In genomic region chrX:6795987-6796691, dm6 we compare ENCODE assay signal across 1 fruit fly cellular context.
TF ChIP-seq lines count a peak whose summit lies in the region.

No protein-coding gene starts in this region.

TF ChIP-seq in whole organism, embryonic, 481 proteins besides CTCF, POLR2A, EP300 and RAD21 (continued from another document and continues in another):
- TF ChIP-seq fd64A (GFP tag; optimal IDR thresholded peaks at IDR 0.05; lab: Kevin White, UChicago) (no peak), knrl (GFP tag; IDR thresholded peaks at IDR 0.05; lab: Robert Waterston, UW; ENCODE audit: partially characterized antibody) (no peak), Lim3 (GFP tag; IDR thresholded peaks at IDR 0.05; lab: Robert Waterston, UW) (no peak), unpg (GFP tag; optimal IDR thresholded peaks at IDR 0.05; lab: Kevin White, UChicago) (peak; percentile 19), CG14014 (GFP tag; IDR thresholded peaks at IDR 0.05; lab: Robert Waterston, UW) (0 out of 2 replicates have a peak, but pooled peaks have one; percentile 37), Atf6 (GFP tag; IDR thresholded peaks at IDR 0.05; lab: Robert Waterston, UW) (no peak), Hey (tag; optimal IDR thresholded peaks at IDR 0.05; lab: Kevin White, UChicago) (no peak), wdn (GFP tag; IDR thresholded peaks at IDR 0.05; lab: Robert Waterston, UW) (no peak), ERR (GFP tag; optimal IDR thresholded peaks at IDR 0.05; lab: Kevin White, UChicago) (no peak), CG4424 (GFP tag; optimal IDR thresholded peaks at IDR 0.05; lab: Kevin White, UChicago) (no peak), CG33557 (GFP tag; optimal IDR thresholded peaks at IDR 0.05; lab: Kevin White, UChicago) (no peak), odd (GFP tag; optimal IDR thresholded peaks at IDR 0.05; lab: Kevin White, UChicago) (no peak), HLHmδ (GFP tag; optimal IDR thresholded peaks at IDR 0.05; lab: Kevin White, UChicago) (no peak), Sry-δ (GFP tag; optimal IDR thresholded peaks at IDR 0.05; lab: Kevin White, UChicago) (no peak), Nf-YA (GFP tag; IDR thresholded peaks at IDR 0.05; lab: Robert Waterston, UW) (no peak), fd3F (GFP tag; optimal IDR thresholded peaks at IDR 0.05; lab: Kevin White, UChicago) (no peak), mld (GFP tag; IDR thresholded peaks at IDR 0.05; lab: Robert Waterston, UW; ENCODE audit: partially characterized antibody) (no peak), CG12744 (GFP tag; optimal IDR thresholded peaks at IDR 0.05; lab: Kevin White, UChicago) (no peak), kay (GFP tag; optimal IDR thresholded peaks at IDR 0.05; lab: Kevin White, UChicago) (no peak), org-1 (GFP tag; optimal IDR thresholded peaks at IDR 0.05; lab: Kevin White, UChicago) (peak; percentile 11), Gsc (GFP tag; IDR thresholded peaks at IDR 0.05; lab: Robert Waterston, UW) (no peak), CG12769 (tag; optimal IDR thresholded peaks at IDR 0.05; lab: Kevin White, UChicago) (peak; percentile 46), CG9797 (GFP tag; optimal IDR thresholded peaks at IDR 0.05; lab: Kevin White, UChicago) (no peak), CG32532 (GFP tag; IDR thresholded peaks at IDR 0.05; lab: Robert Waterston, UW) (no peak), seq (GFP tag; IDR thresholded peaks at IDR 0.05; lab: Robert Waterston, UW) (no peak), CG34224 (GFP tag; IDR thresholded peaks at IDR 0.05; lab: Robert Waterston, UW; ENCODE audit: partially characterized antibody) (no peak), CG5953 (GFP tag; IDR thresholded peaks at IDR 0.05; lab: Robert Waterston, UW) (no peak), CrebB (tag; optimal IDR thresholded peaks at IDR 0.05; lab: Kevin White, UChicago) (no peak), Ptx1 (GFP tag; IDR thresholded peaks at IDR 0.05; lab: Robert Waterston, UW) (0 out of 2 replicates have a peak, but pooled peaks have one; percentile 33), Jarid2 (GFP tag; optimal IDR thresholded peaks at IDR 0.05; lab: Kevin White, UChicago) (no peak), Xbp1 (GFP tag; optimal IDR thresholded peaks at IDR 0.05; lab: Kevin White, UChicago) (no peak), cad (GFP tag; optimal IDR thresholded peaks at IDR 0.05; lab: Kevin White, UChicago) (no peak), CG30403 (GFP tag; optimal IDR thresholded peaks at IDR 0.05; lab: Kevin White, UChicago) (peak; percentile 33), psq (GFP tag; optimal IDR thresholded peaks at IDR 0.05; lab: Kevin White, UChicago) (no peak), CG10543 (GFP tag; optimal IDR thresholded peaks at IDR 0.05; lab: Kevin White, UChicago) (no peak), gcm2 (GFP tag; optimal IDR thresholded peaks at IDR 0.05; lab: Kevin White, UChicago) (no peak), zen (tag; optimal IDR thresholded peaks at IDR 0.05; lab: Kevin White, UChicago) (no peak), CG11504 (tag; optimal IDR thresholded peaks at IDR 0.05; lab: Kevin White, UChicago) (peak; percentile 46), CG2712 (tag; optimal IDR thresholded peaks at IDR 0.05; lab: Kevin White, UChicago) (no peak), CG31388 (GFP tag; optimal IDR thresholded peaks at IDR 0.05; lab: Kevin White, UChicago) (no peak), CG15269 (tag; optimal IDR thresholded peaks at IDR 0.05; lab: Kevin White, UChicago) (peak; percentile 18), CG30431 (GFP tag; optimal IDR thresholded peaks at IDR 0.05; lab: Kevin White, UChicago) (no peak), scrt (GFP tag; optimal IDR thresholded peaks at IDR 0.05; lab: Kevin White, UChicago) (no peak), CG6813 (GFP tag; optimal IDR thresholded peaks at IDR 0.05; lab: Kevin White, UChicago) (no peak), bcd (GFP tag; optimal IDR thresholded peaks at IDR 0.05; lab: Kevin White, UChicago) (no peak), CG17361 (GFP tag; IDR thresholded peaks at IDR 0.05; lab: Robert Waterston, UW) (peak; percentile 62; the same call in 1 of the 3 replicates), exex (tag; optimal IDR thresholded peaks at IDR 0.05; lab: Kevin White, UChicago) (no peak), az2 (GFP tag; optimal IDR thresholded peaks at IDR 0.05; lab: Kevin White, UChicago) (peak; percentile 14), CG8290 (GFP tag; optimal IDR thresholded peaks at IDR 0.05; lab: Kevin White, UChicago) (no peak), CG8290 (tag; optimal IDR thresholded peaks at IDR 0.05; lab: Kevin White, UChicago) (no peak), Antp (GFP tag; optimal IDR thresholded peaks at IDR 0.05; lab: Kevin White, UChicago) (no peak), Opbp (GFP tag; IDR thresholded peaks at IDR 0.05; lab: Robert Waterston, UW; ENCODE audit: partially characterized antibody) (no peak), dysf (GFP tag; IDR thresholded peaks at IDR 0.05; lab: Robert Waterston, UW) (0 out of 3 replicates have a peak, but pooled peaks have one; percentile 39), pan (optimal IDR thresholded peaks at IDR 0.05; lab: Kevin White, UChicago) (no peak), pan (GFP tag; optimal IDR thresholded peaks at IDR 0.05 in 1 of 2, IDR thresholded peaks at IDR 0.05 in 1 of 2) (peak in 1 of 2 experiments; percentile 19), CG7987 (GFP tag; optimal IDR thresholded peaks at IDR 0.05; lab: Kevin White, UChicago) (no peak), sob (GFP tag; IDR thresholded peaks at IDR 0.05; lab: Robert Waterston, UW) (0 out of 2 replicates have a peak, but pooled peaks have one; percentile 47), sqz (GFP tag; optimal IDR thresholded peaks at IDR 0.05; lab: Kevin White, UChicago) (no peak), chn (GFP tag; optimal IDR thresholded peaks at IDR 0.05; lab: Kevin White, UChicago) (no peak), CG31365 (tag; optimal IDR thresholded peaks at IDR 0.05; lab: Kevin White, UChicago) (no peak), dmrt99B (tag; optimal IDR thresholded peaks at IDR 0.05; lab: Kevin White, UChicago) (peak; percentile 46), Spps (tag; optimal IDR thresholded peaks at IDR 0.05; lab: Kevin White, UChicago) (no peak), Hr78 (GFP tag; optimal IDR thresholded peaks at IDR 0.05; lab: Kevin White, UChicago) (peak in 1 of 2 experiments; percentile 30), sc (optimal IDR thresholded peaks at IDR 0.05; lab: Kevin White, UChicago) (no peak), sc (GFP tag; optimal IDR thresholded peaks at IDR 0.05; lab: Kevin White, UChicago) (no peak), vnd (GFP tag; IDR thresholded peaks at IDR 0.05; lab: Robert Waterston, UW; ENCODE audit: partially characterized antibody) (no peak), CG3407 (GFP tag; optimal IDR thresholded peaks at IDR 0.05; lab: Kevin White, UChicago) (no peak), CG6854 (GFP tag; optimal IDR thresholded peaks at IDR 0.05; lab: Kevin White, UChicago) (no peak), CG12659 (GFP tag; optimal IDR thresholded peaks at IDR 0.05; lab: Kevin White, UChicago) (no peak), CG11398 (GFP tag; optimal IDR thresholded peaks at IDR 0.05; lab: Kevin White, UChicago) (no peak), CG17328 (GFP tag; IDR thresholded peaks at IDR 0.05; lab: Robert Waterston, UW) (no peak), da (GFP tag; optimal IDR thresholded peaks at IDR 0.05; lab: Kevin White, UChicago) (no peak), oc (tag; optimal IDR thresholded peaks at IDR 0.05; lab: Kevin White, UChicago) (no peak), CG11247 (GFP tag; IDR thresholded peaks at IDR 0.05; lab: Robert Waterston, UW) (no peak), Hmx (GFP tag; optimal IDR thresholded peaks at IDR 0.05; lab: Kevin White, UChicago) (no peak), MTF-1 (GFP tag; optimal IDR thresholded peaks at IDR 0.05; lab: Kevin White, UChicago; ENCODE audit: borderline replicate concordance) (no peak), Camta (GFP tag; optimal IDR thresholded peaks at IDR 0.05; lab: Kevin White, UChicago) (no peak), CkIIα-i1 (GFP tag; IDR thresholded peaks at IDR 0.05; lab: Robert Waterston, UW) (no peak), nerfin-2 (GFP tag; IDR thresholded peaks at IDR 0.05; lab: Robert Waterston, UW; ENCODE audit: partially characterized antibody) (no peak), CG10959 (GFP tag; IDR thresholded peaks at IDR 0.05; lab: Robert Waterston, UW) (no peak), gt (GFP tag; IDR thresholded peaks at IDR 0.05; lab: Robert Waterston, UW) (no peak), gce (GFP tag; IDR thresholded peaks at IDR 0.05; lab: Robert Waterston, UW) (0 out of 3 replicates have a peak, but pooled peaks have one; percentile 30), CG18764 (GFP tag; optimal IDR thresholded peaks at IDR 0.05; lab: Kevin White, UChicago) (no peak), CG17186 (GFP tag; optimal IDR thresholded peaks at IDR 0.05; lab: Kevin White, UChicago) (no peak), H15 (GFP tag; IDR thresholded peaks at IDR 0.05; lab: Robert Waterston, UW) (0 out of 3 replicates have a peak, but pooled peaks have one; percentile 10), Nf-YB (GFP tag; optimal IDR thresholded peaks at IDR 0.05; lab: Kevin White, UChicago) (no peak), CG3065 (GFP tag; optimal IDR thresholded peaks at IDR 0.05; lab: Kevin White, UChicago) (no peak), chm (GFP tag; IDR thresholded peaks at IDR 0.05; lab: Robert Waterston, UW) (no peak; the same call in 1 of the 2 replicates), Hmr (GFP tag; optimal IDR thresholded peaks at IDR 0.05; lab: Kevin White, UChicago) (peak; percentile 0), onecut (GFP tag; IDR thresholded peaks at IDR 0.05; lab: Robert Waterston, UW) (no peak), Neu2 (GFP tag; optimal IDR thresholded peaks at IDR 0.05; lab: Kevin White, UChicago; ENCODE audit: borderline replicate concordance) (no peak), CG8944 (GFP tag; optimal IDR thresholded peaks at IDR 0.05; lab: Kevin White, UChicago) (peak; percentile 5), CG14710 (tag; optimal IDR thresholded peaks at IDR 0.05; lab: Kevin White, UChicago) (no peak), CG3726 (GFP tag; IDR thresholded peaks at IDR 0.05; lab: Robert Waterston, UW) (no peak), CG10366 (GFP tag; IDR thresholded peaks at IDR 0.05; lab: Robert Waterston, UW) (no peak), croc (GFP tag; conservative IDR thresholded peaks at IDR 0.05; lab: Robert Waterston, UW) (no peak), sna (GFP tag; IDR thresholded peaks at IDR 0.05; lab: Robert Waterston, UW; ENCODE audit: partially characterized antibody) (no peak), unc-4 (GFP tag; IDR thresholded peaks at IDR 0.05; lab: Robert Waterston, UW; ENCODE audit: partially characterized antibody) (no peak), Optix (GFP tag; IDR thresholded peaks at IDR 0.05; lab: Robert Waterston, UW) (no peak), wek (GFP tag; optimal IDR thresholded peaks at IDR 0.05; lab: Kevin White, UChicago) (no peak), Chrac-16 (GFP tag; optimal IDR thresholded peaks at IDR 0.05; lab: Kevin White, UChicago) (no peak), CG10274 (GFP tag; optimal IDR thresholded peaks at IDR 0.05; lab: Kevin White, UChicago) (no peak), CG7271 (tag; optimal IDR thresholded peaks at IDR 0.05; lab: Kevin White, UChicago) (no peak), tgo (GFP tag; IDR thresholded peaks at IDR 0.05; lab: Robert Waterston, UW) (no peak), CG14965 (GFP tag; optimal IDR thresholded peaks at IDR 0.05; lab: Kevin White, UChicago; ENCODE audit: borderline replicate concordance) (no peak), Bgb (GFP tag; IDR thresholded peaks at IDR 0.05; lab: Robert Waterston, UW; ENCODE audit: partially characterized antibody) (no peak), CG9876 (GFP tag; optimal IDR thresholded peaks at IDR 0.05; lab: Kevin White, UChicago) (no peak), vvl (GFP tag; IDR thresholded peaks at IDR 0.05; lab: Robert Waterston, UW) (no peak), CG2202 (tag; optimal IDR thresholded peaks at IDR 0.05; lab: Kevin White, UChicago) (no peak), CG32772 (GFP tag; IDR thresholded peaks at IDR 0.05; lab: Robert Waterston, UW) (no peak), Awh (GFP tag; IDR thresholded peaks at IDR 0.05; lab: Robert Waterston, UW) (no peak), ranshi (GFP tag; IDR thresholded peaks at IDR 0.05; lab: Robert Waterston, UW) (no peak), sim (GFP tag; IDR thresholded peaks at IDR 0.05; lab: Robert Waterston, UW) (no peak), crp (GFP tag; optimal IDR thresholded peaks at IDR 0.05; lab: Kevin White, UChicago) (no peak), Fer3 (tag; optimal IDR thresholded peaks at IDR 0.05; lab: Kevin White, UChicago) (no peak), Hsf (GFP tag; optimal IDR thresholded peaks at IDR 0.05; lab: Kevin White, UChicago) (peak; percentile 12), CG4282 (GFP tag; optimal IDR thresholded peaks at IDR 0.05; lab: Kevin White, UChicago) (no peak), CG10209 (GFP tag; optimal IDR thresholded peaks at IDR 0.05; lab: Kevin White, UChicago) (no peak), Hand (GFP tag; optimal IDR thresholded peaks at IDR 0.05; lab: Kevin White, UChicago) (no peak), MBD-R2 (GFP tag; IDR thresholded peaks at IDR 0.05; lab: Robert Waterston, UW) (no peak), CG1602 (GFP tag; optimal IDR thresholded peaks at IDR 0.05; lab: Kevin White, UChicago) (no peak), trem (tag; optimal IDR thresholded peaks at IDR 0.05; lab: Kevin White, UChicago) (no peak), maf-S (GFP tag; optimal IDR thresholded peaks at IDR 0.05; lab: Kevin White, UChicago) (no peak), h (optimal IDR thresholded peaks at IDR 0.05; lab: Kevin White, UChicago) (no peak), NFAT (GFP tag; IDR thresholded peaks at IDR 0.05; lab: Robert Waterston, UW) (no peak), CG33213 (GFP tag; optimal IDR thresholded peaks at IDR 0.05; lab: Kevin White, UChicago) (no peak), CG18011 (GFP tag; optimal IDR thresholded peaks at IDR 0.05; lab: Kevin White, UChicago) (no peak), E2f2 (GFP tag; IDR thresholded peaks at IDR 0.05; lab: Robert Waterston, UW) (no peak), Mad (GFP tag; optimal IDR thresholded peaks at IDR 0.05; lab: Kevin White, UChicago) (no peak), fu2 (GFP tag; optimal IDR thresholded peaks at IDR 0.05; lab: Kevin White, UChicago) (no peak), BtbVII (GFP tag; optimal IDR thresholded peaks at IDR 0.05; lab: Kevin White, UChicago) (no peak), chif (GFP tag; optimal IDR thresholded peaks at IDR 0.05; lab: Kevin White, UChicago) (no peak), CG1024 (GFP tag; IDR thresholded peaks at IDR 0.05; lab: Robert Waterston, UW) (no peak), tup (GFP tag; optimal IDR thresholded peaks at IDR 0.05; lab: Kevin White, UChicago) (no peak), CG8089 (GFP tag; optimal IDR thresholded peaks at IDR 0.05; lab: Kevin White, UChicago) (no peak), caup (GFP tag; optimal IDR thresholded peaks at IDR 0.05; lab: Kevin White, UChicago; ENCODE audit: severe bottlenecking) (peak; percentile 1)
